Fruit fly (Drosophila melanogaster) whole organism, prepupa: Measurements from ENCODE around the gene sta.

ENCODE experiments used
- CG11762 ChIP-seq: fragments of 200-800 bp; sonication (Bioruptor generic); optimal IDR thresholded peaks from 3 replicates; lab custom pipeline; 2016; ENCODE audit warnings: missing biosample characterization, missing genetic modification characterization; ENCODE audit not compliant: insufficient read depth
- CG16779 ChIP-seq: fragments of 200-800 bp; sonication (Bioruptor generic); optimal IDR thresholded peaks from 3 replicates; lab custom pipeline; 2017; ENCODE audit warnings: missing biosample characterization, mild to moderate bottlenecking, missing genetic modification characterization
- CG3919 ChIP-seq: fragments of 200-800 bp; sonication (Bioruptor generic); optimal IDR thresholded peaks from 3 replicates; lab custom pipeline; 2016; ENCODE audit warnings: missing biosample characterization, missing genetic modification characterization
- CG8119 ChIP-seq: fragments of 200-800 bp; sonication (Bioruptor generic); IDR thresholded peaks from 3 replicates; pipeline ENCODE4 v1.3.6; 2022; ENCODE audit warnings: missing biosample characterization, missing genetic modification characterization
- Hr39 ChIP-seq: fragments of 200-800 bp; sonication (Bioruptor generic); optimal IDR thresholded peaks from 2 replicates; lab custom pipeline; 2016; ENCODE audit warnings: missing biosample characterization, missing genetic modification characterization
- Sox14 ChIP-seq: fragments of 200-800 bp; sonication (Bioruptor generic); optimal IDR thresholded peaks from 3 replicates; lab custom pipeline; 2016; ENCODE audit warnings: missing biosample characterization, missing genetic modification characterization
- fd59A ChIP-seq: fragments of 200-800 bp; sonication (Bioruptor generic); optimal IDR thresholded peaks from 2 replicates; lab custom pipeline; 2017; ENCODE audit warnings: missing biosample characterization, mild to moderate bottlenecking, missing genetic modification characterization, missing genetic modification reagents
- fkh ChIP-seq: fragments of 200-800 bp; sonication (Bioruptor generic); optimal IDR thresholded peaks from 3 replicates; lab custom pipeline; 2017; ENCODE audit warnings: missing biosample characterization, mild to moderate bottlenecking, missing genetic modification characterization, moderate library complexity
- lz ChIP-seq: fragments of 200-800 bp; sonication (Bioruptor generic); optimal IDR thresholded peaks from 3 replicates; lab custom pipeline; 2016; ENCODE audit warnings: missing biosample characterization, missing genetic modification characterization

DNA sequence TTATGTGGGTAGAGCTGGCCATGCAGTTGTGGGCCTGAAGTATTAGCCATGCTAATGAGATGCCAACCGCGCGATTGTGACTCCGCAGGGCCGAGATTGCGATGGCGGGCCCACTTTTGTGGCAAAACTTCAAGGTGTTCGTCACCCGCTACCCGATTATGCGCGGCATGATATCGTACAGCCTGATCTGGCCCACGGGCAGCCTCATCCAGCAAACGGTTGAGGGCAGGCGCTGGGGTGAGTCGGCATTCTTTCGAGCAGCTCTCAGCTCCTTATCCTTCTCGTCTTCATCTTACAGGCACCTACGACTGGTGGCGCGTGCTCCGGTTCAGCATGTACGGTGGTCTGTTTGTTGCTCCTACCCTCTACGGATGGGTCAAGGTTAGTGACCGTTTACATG is 13.5 kb downstream of the sta start, which contains the start of gene CG32808:
- no peak for TF ChIP-seq Hr39 (GFP tag; lab: Kevin White, UChicago)
- no peak for TF ChIP-seq CG3919 (GFP tag; lab: Kevin White, UChicago)
- no peak for TF ChIP-seq lz
- no peak for TF ChIP-seq CG11762 (GFP tag; lab: Kevin White, UChicago)
- no peak for TF ChIP-seq fkh (GFP tag; lab: Kevin White, UChicago)
- TF ChIP-seq CG8119 (GFP tag; lab: Robert Waterston, UW), result no peak
- no peak for TF ChIP-seq CG16779 (tag; lab: Kevin White, UChicago)
- TF ChIP-seq fd59A (GFP tag; lab: Kevin White, UChicago), result no peak
- no peak for TF ChIP-seq Sox14
